Fruit fly (Drosophila melanogaster) whole organism, wandering third instar larva: ENCODE measurements around the gene Rai1.

Experiments used
- Dfd ChIP-seq: fragments of >200 bp; optimal IDR thresholded peaks from 2 replicates; lab custom pipeline; 2017; ENCODE audit warnings: missing biosample characterization, missing genetic modification characterization
- Hr83 ChIP-seq: fragments of 200-300 bp; sonication (Bioruptor generic); optimal IDR thresholded peaks from 2 replicates; lab custom pipeline; 2016; ENCODE audit warnings: missing biosample characterization, mild to moderate bottlenecking, missing genetic modification characterization, moderate library complexity; ENCODE audit not compliant: poor library complexity, severe bottlenecking
- Vsx2 ChIP-seq: fragments of 200-300, 225-300 bp; sonication (Bioruptor generic); optimal IDR thresholded peaks from 2 replicates; lab custom pipeline; 2018; ENCODE audit warnings: missing biosample characterization, missing genetic modification characterization; ENCODE audit not compliant: partially characterized antibody
- jim ChIP-seq: fragments of 175-275, 200-325 bp; sonication (Bioruptor generic); optimal IDR thresholded peaks from 2 replicates; lab custom pipeline; 2016; ENCODE audit warnings: missing biosample characterization, mild to moderate bottlenecking, missing genetic modification characterization
- usp ChIP-seq: fragments of >200 bp; optimal IDR thresholded peaks from 2 replicates; lab custom pipeline; 2017; ENCODE audit warnings: missing biosample characterization, missing genetic modification characterization

DNA sequence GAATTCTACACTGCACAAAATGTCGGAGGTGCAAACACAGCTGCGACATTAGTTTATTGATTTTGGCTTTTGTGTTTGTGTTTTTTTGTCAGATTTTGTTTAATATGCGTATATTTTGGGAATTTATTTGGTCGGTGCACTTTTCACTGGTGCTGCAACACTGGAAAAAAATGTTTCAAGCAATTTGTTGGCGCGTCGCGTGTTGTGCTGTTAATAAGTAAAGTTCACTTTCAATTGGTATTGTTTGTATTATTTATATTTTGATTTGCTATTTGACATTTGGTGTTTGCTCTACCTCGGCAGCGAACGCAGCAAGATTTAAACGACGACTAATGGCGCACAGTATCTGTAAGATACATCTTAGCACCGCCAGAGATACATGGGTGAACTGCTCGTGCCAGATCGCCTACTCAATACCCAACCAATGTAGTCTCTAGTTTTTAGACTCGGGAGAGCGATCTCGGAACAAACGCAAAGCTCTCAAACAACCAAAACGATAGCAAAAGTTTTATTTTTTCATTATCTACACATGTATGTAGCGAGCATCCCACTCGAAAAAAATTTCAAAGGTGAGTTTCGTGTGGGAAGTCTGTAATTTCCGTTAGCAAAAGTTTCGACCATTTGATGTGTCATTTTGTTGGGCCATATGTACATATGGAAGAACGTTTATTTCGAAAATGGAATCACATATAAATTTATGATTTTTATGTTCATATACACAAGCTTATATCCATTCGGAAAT, 20.8 kb downstream of the Rai1 start:
- TF ChIP-seq Vsx2 (GFP tag; lab: Kevin White, UChicago) (no peak), jim (GFP tag; lab: Kevin White, UChicago) (no peak), usp (no peak), Dfd (GFP tag; lab: Kevin White, UChicago) (no peak), Hr83 (GFP tag; lab: Kevin White, UChicago) (no peak)
